Fruit fly (Drosophila melanogaster) whole organism, embryonic: ENCODE measurements around the gene Bap111.

Experiments
- Atf-2 ChIP-seq: fragments of 200-800 bp; sonication (Bioruptor generic); optimal IDR thresholded peaks from 2 replicates; lab custom pipeline; 2016; ENCODE audit warnings: missing biosample characterization, missing genetic modification characterization
- B-H2 ChIP-seq: fragments of 200-800 bp; sonication (Bioruptor generic); optimal IDR thresholded peaks from 2 replicates; lab custom pipeline; 2018; ENCODE audit warnings: missing biosample characterization, mild to moderate bottlenecking, missing genetic modification characterization
- Bteb2 ChIP-seq: fragments of 200-800 bp; sonication (Bioruptor generic); optimal IDR thresholded peaks from 2 replicates; lab custom pipeline; 2016; ENCODE audit warnings: missing biosample characterization, missing genetic modification characterization
- C15 ChIP-seq: fragments of 200-800 bp; sonication (Bioruptor generic); IDR thresholded peaks from 3 replicates; pipeline ENCODE4 v1.3.6; 2022; ENCODE audit warnings: missing biosample characterization, missing genetic modification characterization
- CG10209 ChIP-seq: fragments of 200-800 bp; sonication (Bioruptor generic); optimal IDR thresholded peaks from 3 replicates; lab custom pipeline; 2017; ENCODE audit warnings: missing biosample characterization, mild to moderate bottlenecking, missing genetic modification characterization, missing genetic modification reagents
- CG10274 ChIP-seq: fragments of 200-800 bp; sonication (Bioruptor generic); optimal IDR thresholded peaks from 3 replicates; lab custom pipeline; 2017; ENCODE audit warnings: missing biosample characterization, mild to moderate bottlenecking, missing genetic modification characterization
- CG11723 ChIP-seq: fragments of 200-800 bp; sonication (Bioruptor generic); optimal IDR thresholded peaks from 2 replicates; lab custom pipeline; 2017; ENCODE audit warnings: missing biosample characterization, mild to moderate bottlenecking, missing genetic modification characterization
- CG13424 ChIP-seq: fragments of 200-800 bp; sonication (Bioruptor generic); optimal IDR thresholded peaks from 2 replicates; lab custom pipeline; 2019; ENCODE audit warnings: missing biosample characterization, mild to moderate bottlenecking, missing genetic modification characterization, moderate library complexity
- CG18011 ChIP-seq: fragments of 200-800 bp; sonication (Bioruptor generic); optimal IDR thresholded peaks from 2 replicates; lab custom pipeline; 2017; ENCODE audit warnings: missing biosample characterization, missing genetic modification characterization, mild to moderate bottlenecking, moderate library complexity, missing genotype
- CG2199 ChIP-seq: fragments of 200-800 bp; sonication (Bioruptor generic); IDR thresholded peaks from 3 replicates; pipeline ENCODE4 v1.3.6; 2022; ENCODE audit warnings: missing biosample characterization, missing genetic modification characterization
- CG3838 ChIP-seq: fragments of 200-800 bp; sonication (Bioruptor generic); optimal IDR thresholded peaks from 3 replicates; lab custom pipeline; 2016; ENCODE audit warnings: missing biosample characterization, missing genetic modification characterization
- CG5245 ChIP-seq: fragments of 200-800 bp; sonication (Bioruptor generic); optimal IDR thresholded peaks from 3 replicates; lab custom pipeline; 2016; ENCODE audit warnings: missing biosample characterization, missing genetic modification characterization
- CG6272 ChIP-seq: fragments of 200-800 bp; sonication (Bioruptor generic); IDR thresholded peaks from 2 replicates; pipeline ENCODE4 v1.3.6; 2022; ENCODE audit warnings: missing biosample characterization, missing genetic modification characterization
- CG7357 ChIP-seq: fragments of 200-800 bp; sonication (Bioruptor generic); IDR thresholded peaks from 3 replicates; pipeline ENCODE4 v1.3.6; 2022; ENCODE audit warnings: missing biosample characterization, missing genetic modification characterization
- CG7963 ChIP-seq: fragments of 200-800 bp; sonication (Bioruptor generic); IDR thresholded peaks from 3 replicates; pipeline ENCODE4 v1.3.6; 2022; ENCODE audit warnings: missing biosample characterization, missing genetic modification characterization; ENCODE audit not compliant: partially characterized antibody
- CG9437 ChIP-seq: fragments of 200-800 bp; sonication (Bioruptor generic); optimal IDR thresholded peaks from 2 replicates; lab custom pipeline; 2018; ENCODE audit warnings: missing biosample characterization, mild to moderate bottlenecking, missing genetic modification characterization
- CG9727 ChIP-seq: fragments of 200-800 bp; sonication (Bioruptor generic); optimal IDR thresholded peaks from 3 replicates; lab custom pipeline; 2017; ENCODE audit warnings: missing biosample characterization, mild to moderate bottlenecking, missing genetic modification characterization
- E2f2 ChIP-seq: fragments of 200-800 bp; sonication (Bioruptor generic); IDR thresholded peaks from 2 replicates; pipeline ENCODE4 v1.3.6; 2022; ENCODE audit warnings: missing biosample characterization, missing genetic modification characterization
- Hand ChIP-seq: fragments of 200-800 bp; sonication (Bioruptor generic); optimal IDR thresholded peaks from 2 replicates; lab custom pipeline; 2017; ENCODE audit warnings: mild to moderate bottlenecking, missing biosample characterization, missing genetic modification reagents, missing genetic modification characterization
- Hey ChIP-seq: fragments of 200-800 bp; sonication (Bioruptor generic); optimal IDR thresholded peaks from 3 replicates; lab custom pipeline; 2018; ENCODE audit warnings: missing biosample characterization, mild to moderate bottlenecking, missing genetic modification characterization
- Hsf ChIP-seq: fragments of 200-800 bp; sonication (Bioruptor generic); optimal IDR thresholded peaks from 3 replicates; lab custom pipeline; 2016; ENCODE audit warnings: missing biosample characterization, missing genetic modification characterization
- MTF-1 ChIP-seq: fragments of 200-800 bp; sonication (Bioruptor generic); optimal IDR thresholded peaks from 2 replicates; lab custom pipeline; 2018; ENCODE audit warnings: missing biosample characterization, mild to moderate bottlenecking, missing genetic modification characterization, borderline replicate concordance
- Max ChIP-seq: fragments of 200-800 bp; sonication (Bioruptor generic); optimal IDR thresholded peaks from 2 replicates; lab custom pipeline; 2016; ENCODE audit warnings: missing biosample characterization, mild to moderate bottlenecking, missing genetic modification characterization
- Meics ChIP-seq: fragments of 200-800 bp; sonication (Bioruptor generic); optimal IDR thresholded peaks from 2 replicates; lab custom pipeline; 2017; ENCODE audit warnings: missing biosample characterization, mild to moderate bottlenecking, missing genetic modification characterization
- PHDP ChIP-seq: fragments of 200-800 bp; sonication (Bioruptor generic); optimal IDR thresholded peaks from 3 replicates; lab custom pipeline; 2018; ENCODE audit warnings: missing biosample characterization, mild to moderate bottlenecking, missing genetic modification characterization, moderate library complexity
- Rfx ChIP-seq: fragments of 200-800 bp; sonication (Bioruptor generic); IDR thresholded peaks from 2 replicates; pipeline ENCODE4 v1.3.6; 2022; ENCODE audit warnings: missing biosample characterization, missing genetic modification characterization
- Sry-β ChIP-seq: fragments of 200-800 bp; sonication (Bioruptor generic); optimal IDR thresholded peaks from 2 replicates; lab custom pipeline; 2018; ENCODE audit warnings: missing biosample characterization, mild to moderate bottlenecking, missing genetic modification characterization, moderate library complexity
- bcd ChIP-seq: fragments of 200-800 bp; sonication (Bioruptor generic); optimal IDR thresholded peaks from 2 replicates; lab custom pipeline; 2017; ENCODE audit warnings: missing biosample characterization, mild to moderate bottlenecking, missing genetic modification characterization
- dan ChIP-seq: fragments of 200-800 bp; sonication (Bioruptor generic); IDR thresholded peaks from 2 replicates; pipeline ENCODE4 v1.3.6; 2022; ENCODE audit warnings: missing biosample characterization, missing genetic modification characterization
- danr ChIP-seq: fragments of 200-800 bp; sonication (Bioruptor generic); IDR thresholded peaks from 2 replicates; pipeline ENCODE4 v1.3.6; 2022; ENCODE audit warnings: missing biosample characterization, missing genetic modification characterization
- dysf ChIP-seq: fragments of 200-800 bp; sonication (Bioruptor generic); IDR thresholded peaks from 3 replicates; pipeline ENCODE4 v1.3.6; 2022; ENCODE audit warnings: missing biosample characterization, missing genetic modification characterization
- eyg ChIP-seq: fragments of 200-800 bp; sonication (Bioruptor generic); optimal IDR thresholded peaks from 3 replicates; lab custom pipeline; 2016; ENCODE audit warnings: missing biosample characterization, missing genetic modification characterization
- kay ChIP-seq: fragments of 200-800 bp; sonication (Bioruptor generic); optimal IDR thresholded peaks from 2 replicates; lab custom pipeline; 2016; ENCODE audit warnings: missing biosample characterization, missing genetic modification characterization
- lbe ChIP-seq: fragments of 200-800 bp; sonication (Bioruptor generic); optimal IDR thresholded peaks from 2 replicates; lab custom pipeline; 2016; ENCODE audit warnings: missing biosample characterization, mild to moderate bottlenecking, missing genetic modification characterization
- pb ChIP-seq: fragments of 200-800 bp; sonication (Bioruptor generic); optimal IDR thresholded peaks from 3 replicates; lab custom pipeline; 2016; ENCODE audit warnings: missing biosample characterization, missing genetic modification characterization
- pros ChIP-seq: fragments of 200-800 bp; sonication (Bioruptor generic); optimal IDR thresholded peaks from 3 replicates; lab custom pipeline; 2019; ENCODE audit warnings: missing biosample characterization, mild to moderate bottlenecking, missing genetic modification characterization, moderate library complexity
- pum ChIP-seq: fragments of 200-800 bp; sonication (Bioruptor generic); optimal IDR thresholded peaks from 2 replicates; lab custom pipeline; 2016; ENCODE audit warnings: missing biosample characterization, missing genetic modification characterization
- pzg ChIP-seq: fragments of 200-800 bp; sonication (Bioruptor generic); optimal IDR thresholded peaks from 3 replicates; lab custom pipeline; 2018; ENCODE audit warnings: missing biosample characterization, mild to moderate bottlenecking, missing genetic modification characterization, moderate library complexity
- ro ChIP-seq: fragments of 200-800 bp; sonication (Bioruptor generic); IDR thresholded peaks from 2 replicates; pipeline ENCODE4 v1.3.6; 2022; ENCODE audit warnings: missing biosample characterization, missing genetic modification characterization
- sisA ChIP-seq: fragments of 200-800 bp; sonication (Bioruptor generic); IDR thresholded peaks from 2 replicates; pipeline ENCODE4 v1.3.6; 2022; ENCODE audit warnings: missing biosample characterization, missing genetic modification characterization
- tap ChIP-seq: fragments of 200-800 bp; optimal IDR thresholded peaks from 3 replicates; lab custom pipeline; 2019; ENCODE audit warnings: missing biosample characterization, mild to moderate bottlenecking, missing genetic modification characterization, moderate library complexity
- tio ChIP-seq: fragments of 200-800 bp; sonication (Bioruptor generic); optimal IDR thresholded peaks from 2 replicates; lab custom pipeline; 2017; ENCODE audit warnings: missing biosample characterization, missing genetic modification characterization, inconsistent platforms
- tx ChIP-seq: fragments of 200-800 bp; sonication (Bioruptor generic); optimal IDR thresholded peaks from 2 replicates; lab custom pipeline; 2016; ENCODE audit warnings: missing biosample characterization, missing genetic modification characterization
- zfh2 ChIP-seq: fragments of 200-800 bp; sonication (Bioruptor generic); optimal IDR thresholded peaks from 2 replicates; lab custom pipeline; 2016; ENCODE audit warnings: missing biosample characterization, missing genetic modification characterization

The Bap111 gene

DNA sequence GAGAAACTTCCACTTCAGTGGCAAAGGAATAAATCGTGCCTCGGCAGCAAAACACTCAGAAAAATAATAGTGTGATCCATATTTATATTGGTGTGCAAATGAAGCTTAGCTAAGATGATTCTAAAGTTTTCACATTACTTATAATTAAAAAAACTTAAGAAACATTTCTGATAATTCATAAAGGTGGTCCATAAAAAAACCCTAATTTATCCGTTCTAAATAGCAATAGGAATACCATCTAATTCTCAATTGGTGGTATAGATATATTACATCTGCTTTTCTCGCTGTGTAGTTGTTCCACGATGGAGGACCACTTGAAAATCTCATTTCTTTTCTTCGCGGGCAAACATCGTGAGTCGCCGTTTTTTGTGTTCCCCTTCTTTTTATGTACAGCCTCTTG is 6.0 kb downstream of the Bap111 start (continued):
- TF ChIP-seq CG9437 (GFP tag; lab: Kevin White, UChicago): no peak
- TF ChIP-seq pb (GFP tag; lab: Kevin White, UChicago): no peak
- peak; percentile 74 for TF ChIP-seq CG9727
- no peak for TF ChIP-seq Sry-β (GFP tag; lab: Kevin White, UChicago)
- TF ChIP-seq tap (tag; lab: Kevin White, UChicago): peak; percentile 65
- peak; percentile 44 for TF ChIP-seq Bteb2
- peak; percentile 70 for TF ChIP-seq Meics (GFP tag; lab: Kevin White, UChicago)
- peak; percentile 7 for TF ChIP-seq B-H2 (GFP tag; lab: Kevin White, UChicago)
- peak; percentile 66 for TF ChIP-seq pros (GFP tag; lab: Kevin White, UChicago)
- TF ChIP-seq lbe (GFP tag; lab: Kevin White, UChicago): no peak
- peak; percentile 47 for TF ChIP-seq PHDP (tag; lab: Kevin White, UChicago)
- peak; percentile 46 for TF ChIP-seq Max (GFP tag; lab: Kevin White, UChicago)
- TF ChIP-seq CG6272 (GFP tag; lab: Robert Waterston, UW): no peak
- TF ChIP-seq tio (GFP tag; lab: Kevin White, UChicago): no peak
- peak; percentile 72 for TF ChIP-seq CG13424 (tag; lab: Kevin White, UChicago)
- TF ChIP-seq CG3838 (GFP tag; lab: Kevin White, UChicago): no peak
- no peak for TF ChIP-seq ro
- no peak for TF ChIP-seq danr (GFP tag; lab: Robert Waterston, UW)
- TF ChIP-seq CG7357 (GFP tag; lab: Robert Waterston, UW): no peak
- no peak for TF ChIP-seq dan (GFP tag; lab: Robert Waterston, UW)
- peak; percentile 65 for TF ChIP-seq CG10209 (GFP tag; lab: Kevin White, UChicago)
- TF ChIP-seq C15 (GFP tag; lab: Robert Waterston, UW): no peak
- TF ChIP-seq Atf-2 (GFP tag; lab: Kevin White, UChicago): no peak
- TF ChIP-seq Rfx (GFP tag; lab: Robert Waterston, UW): peak; percentile 37; the same call in 1 of the 2 replicates
- TF ChIP-seq tx (GFP tag; lab: Kevin White, UChicago): peak; percentile 9
- no peak for TF ChIP-seq pum (GFP tag; lab: Kevin White, UChicago)
- peak; percentile 7 for TF ChIP-seq CG5245 (GFP tag; lab: Kevin White, UChicago)
- TF ChIP-seq Hand (GFP tag; lab: Kevin White, UChicago): peak; percentile 24
- no peak for TF ChIP-seq pzg (GFP tag; lab: Kevin White, UChicago)
- peak; percentile 8 for TF ChIP-seq MTF-1
- no peak for TF ChIP-seq zfh2 (GFP tag; lab: Kevin White, UChicago)
- TF ChIP-seq kay (GFP tag; lab: Kevin White, UChicago): no peak
- no peak for TF ChIP-seq CG2199
- TF ChIP-seq bcd (GFP tag; lab: Kevin White, UChicago): peak; percentile 51
- peak; percentile 2 for TF ChIP-seq eyg (GFP tag; lab: Kevin White, UChicago)
- TF ChIP-seq CG7963 (GFP tag; lab: Robert Waterston, UW): no peak
- TF ChIP-seq CG10274 (GFP tag; lab: Kevin White, UChicago): no peak
- peak; percentile 46 for TF ChIP-seq Hsf (GFP tag; lab: Kevin White, UChicago)
- TF ChIP-seq E2f2 (GFP tag; lab: Robert Waterston, UW): no peak; the same call in 1 of the 2 replicates
- TF ChIP-seq Hey (tag; lab: Kevin White, UChicago): no peak
- peak; percentile 55 for TF ChIP-seq dysf (GFP tag; lab: Robert Waterston, UW)
- peak; percentile 12 for TF ChIP-seq CG11723 (GFP tag; lab: Kevin White, UChicago)
- TF ChIP-seq CG18011 (GFP tag; lab: Kevin White, UChicago): no peak
- TF ChIP-seq sisA (GFP tag; lab: Robert Waterston, UW): peak; percentile 60
- TF ChIP-seq, all 482 proteins: peak for 197
